Fruit fly (Drosophila melanogaster): ENCODE results near the gene Pcyt2.

- TF ChIP-seq EcR (GFP tag; optimal IDR thresholded peaks at IDR 0.05) (no peak), pan (optimal IDR thresholded peaks at IDR 0.05) (no peak), psq (optimal IDR thresholded peaks at IDR 0.05) (no peak)
These were observed 23.3 kb downstream of the Pcyt2 start, which contains the start of gene CG13917 for dm6 chr3L:1576489-1577106.

All from whole organism.